Worm (Caenorhabditis elegans) whole organism, L4 larva: ENCODE data around the gene T10G3.8.

Experiments
- D1046.2 ChIP-seq: fragments of 200-800 bp; sonication (Bioruptor generic); IDR thresholded peaks from 2 replicates; pipeline ENCODE4 v1.3.6; 2022; ENCODE audit warnings: missing genetic modification characterization, missing compliant biosample characterization
- F44E2.7 ChIP-seq: fragments of 200-800 bp; sonication (Bioruptor generic); IDR thresholded peaks from 2 replicates; pipeline ENCODE4 v2.1.2; 2022; ENCODE audit warnings: missing genetic modification characterization, missing compliant biosample characterization
- R02D3.7 ChIP-seq: fragments of 150-350 bp; sonication (generic microtip); optimal IDR thresholded peaks from 3 replicates; lab custom pipeline; 2014; ENCODE audit warnings: missing biosample characterization, missing genetic modification characterization
- T20F7.1 ChIP-seq: fragments of 200-800 bp; sonication (Bioruptor generic); optimal IDR thresholded peaks from 2 replicates; lab custom pipeline; 2018; ENCODE audit warnings: mild to moderate bottlenecking, missing genetic modification characterization, missing compliant biosample characterization
- T26A8.4 ChIP-seq: fragments of 200-800 bp; sonication (Bioruptor generic); IDR thresholded peaks from 2 replicates; pipeline ENCODE4 v1.3.6; 2022; ENCODE audit warnings: missing genetic modification characterization, missing compliant biosample characterization
- Y48G9A.11 ChIP-seq: fragments of 200-800 bp; sonication (Bioruptor generic); IDR thresholded peaks from 2 replicates; pipeline ENCODE4 v1.3.6; 2022; ENCODE audit warnings: missing genetic modification reagents, missing genetic modification characterization, missing compliant biosample characterization
- aha-1 ChIP-seq: fragments of 150-350 bp; peaks from one replicate; lab custom pipeline; 2014; ENCODE audit warnings: missing biosample characterization, missing genetic modification characterization
- aly-2 ChIP-seq: sonication (generic microtip); optimal IDR thresholded peaks from 2 replicates; lab custom pipeline; 2018; ENCODE audit warnings: missing biosample characterization, missing genetic modification characterization
- attf-4 ChIP-seq: sonication (generic microtip); optimal IDR thresholded peaks from 3 replicates; lab custom pipeline; 2017; ENCODE audit warnings: missing biosample characterization, missing genetic modification characterization
- ceh-20 ChIP-seq: fragments of 200-800 bp; sonication (Bioruptor generic); IDR thresholded peaks from 2 replicates; pipeline ENCODE4 v1.3.6; 2022; ENCODE audit warnings: missing genetic modification reagents, missing genetic modification characterization, missing compliant biosample characterization
- ceh-44 ChIP-seq: fragments of 200-800 bp; sonication (Bioruptor generic); IDR thresholded peaks from 2 replicates; pipeline ENCODE4 v1.3.6; 2022; ENCODE audit warnings: missing genetic modification reagents, missing genetic modification characterization, missing compliant biosample characterization
- ces-1 ChIP-seq: fragments of 150-350 bp; sonication (generic microtip); optimal IDR thresholded peaks from 4 replicates; lab custom pipeline; 2014; ENCODE audit warnings: missing biosample characterization, missing genetic modification reagents, missing genetic modification characterization
- dpl-1 ChIP-seq: fragments of 150-350 bp; optimal IDR thresholded peaks from 2 replicates; lab custom pipeline; 2014; ENCODE audit warnings: missing biosample characterization, missing genetic modification reagents, missing genetic modification characterization
- duxl-1 ChIP-seq: sonication (generic microtip); optimal IDR thresholded peaks from 2 replicates; lab custom pipeline; 2016; ENCODE audit warnings: mild to moderate bottlenecking, missing genetic modification characterization, moderate library complexity, missing compliant biosample characterization; ENCODE audit not compliant: poor library complexity
- egl-43 ChIP-seq: fragments of 200-800 bp; sonication (Bioruptor generic); IDR thresholded peaks from 2 replicates; pipeline ENCODE4 v1.3.6; 2022; ENCODE audit warnings: missing genetic modification reagents, missing genetic modification characterization, missing compliant biosample characterization
- hlh-11 ChIP-seq: fragments of 200-800 bp; sonication (Bioruptor generic); optimal IDR thresholded peaks from 2 replicates; lab custom pipeline; 2018; ENCODE audit warnings: mild to moderate bottlenecking, missing genetic modification characterization, missing compliant biosample characterization
- hlh-30 ChIP-seq: sonication (generic microtip); optimal IDR thresholded peaks from 2 replicates; lab custom pipeline; 2017; ENCODE audit warnings: antibody characterized with exemption, mild to moderate bottlenecking, missing genetic modification characterization, missing compliant biosample characterization; ENCODE audit not compliant: insufficient read depth
- hmg-1.1 ChIP-seq: fragments of 200-800 bp; sonication (Bioruptor generic); IDR thresholded peaks from 2 replicates; pipeline ENCODE4 v1.3.6; 2022; ENCODE audit warnings: missing genetic modification reagents, missing genetic modification characterization, missing compliant biosample characterization
- jun-1 ChIP-seq: fragments of 150-350 bp; optimal IDR thresholded peaks from 2 replicates; lab custom pipeline; 2014; ENCODE audit warnings: missing biosample characterization, missing genetic modification reagents, missing genetic modification characterization
- lin-15B ChIP-seq: fragments of 150-350 bp; sonication (generic microtip); optimal IDR thresholded peaks from 3 replicates; lab custom pipeline; 2014; ENCODE audit warnings: missing biosample characterization, missing genetic modification characterization
- lin-38 ChIP-seq: fragments of 200-800 bp; sonication (Bioruptor generic); IDR thresholded peaks from 2 replicates; pipeline ENCODE4 v1.3.6; 2022; ENCODE audit warnings: missing genetic modification reagents, missing genetic modification characterization, missing compliant biosample characterization
- lir-3 ChIP-seq: sonication (generic microtip); optimal IDR thresholded peaks from 2 replicates; lab custom pipeline; 2016; ENCODE audit warnings: mild to moderate bottlenecking, missing genetic modification characterization, missing compliant biosample characterization
- lsy-2 ChIP-seq, 2 experiments: fragments of 150-350 bp in 1 of 2; sonication (generic microtip) in 1 of 2; optimal IDR thresholded peaks; 2 replicates each; lab custom pipeline; 2014 to 2017; ENCODE audit warnings: missing biosample characterization in 2 of 2, missing genetic modification characterization in 2 of 2
- mdl-1 ChIP-seq, 2 experiments: fragments of 150-350 bp in 1 of 2; sonication (generic microtip) in 1 of 2; optimal IDR thresholded peaks; 2 replicates each; lab custom pipeline; 2014 to 2017; ENCODE audit warnings: missing biosample characterization in 2 of 2, missing genetic modification characterization in 2 of 2
- mep-1 ChIP-seq: fragments of 150-350 bp; sonication (generic microtip); optimal IDR thresholded peaks from 3 replicates; lab custom pipeline; 2014; ENCODE audit warnings: missing biosample characterization, missing genetic modification characterization
- mes-2 ChIP-seq: sonication (generic microtip); optimal IDR thresholded peaks from 2 replicates; lab custom pipeline; 2016; ENCODE audit warnings: missing genotype, mild to moderate bottlenecking, missing genetic modification characterization, missing compliant biosample characterization; ENCODE audit not compliant: poor library complexity, severe bottlenecking
- mxl-3 ChIP-seq: fragments of 200-800 bp; sonication (Bioruptor generic); optimal IDR thresholded peaks from 2 replicates; lab custom pipeline; 2018; ENCODE audit warnings: mild to moderate bottlenecking, missing genetic modification characterization, missing compliant biosample characterization
- nhr-102 ChIP-seq: sonication (generic microtip); optimal IDR thresholded peaks from 2 replicates; lab custom pipeline; 2016; ENCODE audit warnings: mild to moderate bottlenecking, missing genetic modification characterization, moderate library complexity, missing compliant biosample characterization
- nhr-11 ChIP-seq: fragments of 150-350 bp; optimal IDR thresholded peaks from 2 replicates; lab custom pipeline; 2014; ENCODE audit warnings: missing biosample characterization, missing genetic modification characterization
- nhr-25 ChIP-seq: sonication (generic microtip); optimal IDR thresholded peaks from 2 replicates; lab custom pipeline; 2017; ENCODE audit warnings: missing genetic modification characterization, mild to moderate bottlenecking, missing compliant biosample characterization, antibody characterized with exemption, moderate library complexity, borderline replicate concordance; ENCODE audit not compliant: insufficient read depth
- nhr-28 ChIP-seq: fragments of 150-350 bp; optimal IDR thresholded peaks from 2 replicates; lab custom pipeline; 2014; ENCODE audit warnings: missing biosample characterization, missing genetic modification characterization
- nhr-41 ChIP-seq: fragments of 200-800 bp; sonication (Bioruptor generic); IDR thresholded peaks from 2 replicates; pipeline ENCODE4 v1.3.6; 2022; ENCODE audit warnings: missing genetic modification reagents, missing genetic modification characterization, missing compliant biosample characterization
- nhr-6 ChIP-seq: fragments of 150-350 bp; optimal IDR thresholded peaks from 2 replicates; lab custom pipeline; 2014; ENCODE audit warnings: missing biosample characterization, missing genetic modification characterization
- php-3 ChIP-seq: fragments of 200-800 bp; sonication (Bioruptor generic); IDR thresholded peaks from 2 replicates; pipeline ENCODE4 v1.3.6; 2022; ENCODE audit warnings: missing genetic modification reagents, missing genetic modification characterization, missing compliant biosample characterization
- rbr-2 ChIP-seq: sonication (generic microtip); optimal IDR thresholded peaks from 2 replicates; lab custom pipeline; 2016; ENCODE audit warnings: missing genotype, missing genetic modification characterization, missing compliant biosample characterization
- set-16 ChIP-seq: fragments of 200-800 bp; sonication (Bioruptor generic); IDR thresholded peaks from 2 replicates; pipeline ENCODE4 v1.3.6; 2022; ENCODE audit warnings: missing genetic modification reagents, missing genetic modification characterization, missing compliant biosample characterization
- spr-1 ChIP-seq: sonication (generic microtip); optimal IDR thresholded peaks from 2 replicates; lab custom pipeline; 2016; ENCODE audit warnings: mild to moderate bottlenecking, missing genetic modification characterization, missing compliant biosample characterization
- tag-97 ChIP-seq: fragments of 200-800 bp; sonication (Bioruptor generic); IDR thresholded peaks from 2 replicates; pipeline ENCODE4 v1.3.6; 2022; ENCODE audit warnings: missing genetic modification characterization, missing compliant biosample characterization
- unc-62 ChIP-seq, 3 experiments: fragments of 150-350 bp in 1 of 3; sonication (generic microtip); optimal IDR thresholded peaks in 2 of 3; peaks in 1 of 3; 1 replicate in 1 of 3; 2 replicates in 2 of 3; lab custom pipeline; 2014 to 2017; ENCODE audit warnings: missing biosample characterization in 3 of 3, missing genetic modification characterization in 3 of 3, missing genetic modification reagents in 3 of 3, missing genotype in 1 of 3
- zfp-2 ChIP-seq: sonication (generic microtip); optimal IDR thresholded peaks from 2 replicates; lab custom pipeline; 2016; ENCODE audit warnings: mild to moderate bottlenecking, missing genetic modification characterization, missing compliant biosample characterization
- zfp-3 ChIP-seq: fragments of 200-800 bp; sonication (Bioruptor generic); conservative IDR thresholded peaks from 2 replicates; pipeline ENCODE4 v1.3.6; 2022; ENCODE audit warnings: missing genetic modification reagents, missing genetic modification characterization, missing compliant biosample characterization
- zip-2 ChIP-seq: fragments of 150-350 bp; optimal IDR thresholded peaks from 2 replicates; lab custom pipeline; 2014; ENCODE audit warnings: missing biosample characterization, missing genetic modification characterization
- ztf-11 ChIP-seq: fragments of 150-350 bp; optimal IDR thresholded peaks from 2 replicates; lab custom pipeline; 2014; ENCODE audit warnings: missing biosample characterization, missing genetic modification characterization

The T10G3.8 gene

ce11 chrV:13497322-13497847 lies 21.1 kb upstream of the T10G3.8 start, which contains the start of the genes eea-1 and gut-2:
Gene eea-1, minus strand, starts transcription at chrV:13497372.
Gene gut-2, plus strand, starts transcription at chrV:13497690.
- TF ChIP-seq T20F7.1 (GFP tag; lab: Kevin White, UChicago) (peak; percentile 97), mep-1 (tag; lab: Kevin White, UChicago) (peak; percentile 67), zip-2 (tag; lab: Kevin White, UChicago) (no peak), nhr-28 (tag; lab: Kevin White, UChicago) (peak; percentile 47), lsy-2 (tag; optimal IDR thresholded peaks at IDR 0.05; lab: Kevin White, UChicago) (peak in 1 of 2 experiments; percentile 73), hmg-1.1 (GFP tag; lab: Robert Waterston, UW) (no peak), aly-2 (no peak), mdl-1 (tag; optimal IDR thresholded peaks at IDR 0.05; lab: Kevin White, UChicago) (peak in 1 of 2 experiments; percentile 8), hlh-30 (tag; lab: Kevin White, UChicago) (peak; percentile 58), zfp-2 (tag; lab: Kevin White, UChicago) (no peak), tag-97 (GFP tag; lab: Robert Waterston, UW) (no peak), mxl-3 (GFP tag; lab: Kevin White, UChicago) (peak; percentile 3), lin-15B (tag; lab: Kevin White, UChicago) (no peak), nhr-6 (peak; percentile 47), nhr-41 (no peak), lin-38 (GFP tag; lab: Robert Waterston, UW) (peak; percentile 35; the same call in 1 of the 2 replicates), dpl-1 (GFP tag; lab: Kevin White, UChicago) (peak; percentile 66), R02D3.7 (tag; lab: Kevin White, UChicago) (no peak), mes-2 (tag; lab: Kevin White, UChicago) (peak; percentile 88), Y48G9A.11 (GFP tag; lab: Robert Waterston, UW) (peak; percentile 98), aha-1 (tag; lab: Kevin White, UChicago) (peak; percentile 49), egl-43 (GFP tag; lab: Robert Waterston, UW) (no peak), unc-62 (GFP tag; optimal IDR thresholded peaks at IDR 0.05 in 1 of 2; lab: Kevin White, UChicago) (peak in 1 of 2 experiments; percentile 96), unc-62 (tag; optimal IDR thresholded peaks at IDR 0.05; lab: Kevin White, UChicago) (no peak), hlh-11 (peak; percentile 54), rbr-2 (tag; lab: Kevin White, UChicago) (peak; percentile 36)
- TF ChIP-seq, all 104 proteins: peak for 16

ce11 chrV:13489830-13490229 lies 13.6 kb upstream of the T10G3.8 start, which contains the start of gene T10G3.3:
Gene T10G3.3, minus strand, starts transcription at chrV:13490199.
- TF ChIP-seq duxl-1: no peak
- TF ChIP-seq T26A8.4: no peak
- no peak for TF ChIP-seq nhr-11 (tag; lab: Kevin White, UChicago)
- no peak for TF ChIP-seq lir-3 (tag; lab: Kevin White, UChicago)
- TF ChIP-seq Y48G9A.11 (GFP tag; lab: Robert Waterston, UW): no peak
- TF ChIP-seq set-16 (GFP tag; lab: Robert Waterston, UW): no peak
- no peak for TF ChIP-seq spr-1 (tag; lab: Kevin White, UChicago)
- no peak for TF ChIP-seq aly-2
- no peak for TF ChIP-seq jun-1 (tag; lab: Kevin White, UChicago)
- peak; percentile 4 for TF ChIP-seq nhr-25 (tag; lab: Kevin White, UChicago)
- no peak for TF ChIP-seq ztf-11 (tag; lab: Kevin White, UChicago)
- TF ChIP-seq aha-1 (tag; lab: Kevin White, UChicago): peak; percentile 87
- TF ChIP-seq ceh-20: no peak
- TF ChIP-seq ceh-44 (GFP tag; lab: Robert Waterston, UW): no peak
- peak; percentile 63 for TF ChIP-seq nhr-28 (tag; lab: Kevin White, UChicago)
- TF ChIP-seq F44E2.7: no peak
- no peak for TF ChIP-seq D1046.2 (GFP tag; lab: Robert Waterston, UW)
- no peak for TF ChIP-seq zfp-3 (GFP tag; lab: Robert Waterston, UW)
- TF ChIP-seq nhr-102 (tag; lab: Kevin White, UChicago): no peak
- no peak for TF ChIP-seq lin-38 (GFP tag; lab: Robert Waterston, UW)
- TF ChIP-seq unc-62 (GFP tag; optimal IDR thresholded peaks at IDR 0.05 in 1 of 2; lab: Kevin White, UChicago): peak in 1 of 2 experiments; percentile 23
- TF ChIP-seq unc-62 (tag; optimal IDR thresholded peaks at IDR 0.05; lab: Kevin White, UChicago): no peak
- no peak for TF ChIP-seq attf-4 (tag; lab: Kevin White, UChicago)
- TF ChIP-seq php-3: no peak
- TF ChIP-seq nhr-41: no peak
- TF ChIP-seq ces-1 (GFP tag; lab: Kevin White, UChicago): no peak
